Comparison of ENCODE assay signal across 4 fruit fly cellular contexts in genomic region chrX:6092235-6092634, dm6.
A peak's percentile ranks its signal among the peaks of the same experiment; 100 is the strongest.
TF ChIP-seq lines count a peak whose summit lies in the region.

No protein-coding gene starts in this region.

- TF ChIP-seq CTCF in whole organism, embryonic (GFP tag; optimal IDR thresholded peaks at IDR 0.05; lab: Kevin White, UChicago), result peak; percentile 61

TF ChIP-seq in whole organism, adult, 20 proteins besides CTCF, POLR2A, EP300 and RAD21:
- TF ChIP-seq CG7045 (GFP tag; optimal IDR thresholded peaks at IDR 0.05; lab: Kevin White, UChicago) (no peak), CG14711 (tag; optimal IDR thresholded peaks at IDR 0.05; lab: Kevin White, UChicago) (peak; percentile 26), Hr96 (GFP tag; optimal IDR thresholded peaks at IDR 0.05; lab: Kevin White, UChicago) (no peak), CG11617 (GFP tag; optimal IDR thresholded peaks at IDR 0.05; lab: Kevin White, UChicago) (no peak), toe (GFP tag; optimal IDR thresholded peaks at IDR 0.05; lab: Kevin White, UChicago) (peak; percentile 8), cic (GFP tag; optimal IDR thresholded peaks at IDR 0.05; lab: Kevin White, UChicago) (peak; percentile 20), CG7101 (tag; optimal IDR thresholded peaks at IDR 0.05; lab: Kevin White, UChicago) (peak; percentile 1), kay (GFP tag; lab: Kevin White, UChicago; ENCODE audit: borderline replicate concordance) (no peak), Clk (GFP tag; optimal IDR thresholded peaks at IDR 0.05; lab: Kevin White, UChicago) (no peak)

TF ChIP-seq in whole organism, embryonic, 481 proteins besides CTCF, POLR2A, EP300 and RAD21 (continues in another document):
- TF ChIP-seq Ets65A (GFP tag; lab: Kevin White, UChicago) (no peak), CG17328 (GFP tag; IDR thresholded peaks at IDR 0.05; lab: Robert Waterston, UW) (0 out of 2 replicates have a peak, but pooled peaks have one; percentile 24), CG2120 (GFP tag; optimal IDR thresholded peaks at IDR 0.05; lab: Kevin White, UChicago) (peak; percentile 34), unpg (GFP tag; optimal IDR thresholded peaks at IDR 0.05; lab: Kevin White, UChicago) (peak; percentile 23), MBD-R2 (GFP tag; IDR thresholded peaks at IDR 0.05; lab: Robert Waterston, UW) (no peak), CG12071 (GFP tag; optimal IDR thresholded peaks at IDR 0.05; lab: Kevin White, UChicago) (no peak), CG1603 (tag; optimal IDR thresholded peaks at IDR 0.05; lab: Kevin White, UChicago) (peak; percentile 16), tio (GFP tag; optimal IDR thresholded peaks at IDR 0.05; lab: Kevin White, UChicago) (peak; percentile 19), Med (GFP tag; lab: Kevin White, UChicago) (peak; percentile 78), Max (GFP tag; optimal IDR thresholded peaks at IDR 0.05; lab: Kevin White, UChicago) (no peak), CG18599 (GFP tag; optimal IDR thresholded peaks at IDR 0.05; lab: Kevin White, UChicago) (peak; percentile 21), CG10274 (GFP tag; optimal IDR thresholded peaks at IDR 0.05; lab: Kevin White, UChicago) (no peak), ci (GFP tag; IDR thresholded peaks at IDR 0.05; lab: Robert Waterston, UW) (0 out of 3 replicates have a peak, but pooled peaks have one; percentile 34), CG34224 (GFP tag; IDR thresholded peaks at IDR 0.05; lab: Robert Waterston, UW; ENCODE audit: partially characterized antibody) (no peak), CG13424 (tag; optimal IDR thresholded peaks at IDR 0.05; lab: Kevin White, UChicago) (peak; percentile 23), CG15269 (tag; optimal IDR thresholded peaks at IDR 0.05; lab: Kevin White, UChicago) (peak; percentile 36), Hr51 (GFP tag; optimal IDR thresholded peaks at IDR 0.05; lab: Kevin White, UChicago) (peak in 1 of 2 experiments; percentile 47), CG17359 (tag; optimal IDR thresholded peaks at IDR 0.05; lab: Kevin White, UChicago) (peak; percentile 12), ara (GFP tag; IDR thresholded peaks at IDR 0.05; lab: Robert Waterston, UW) (no peak), pros (GFP tag; optimal IDR thresholded peaks at IDR 0.05; lab: Kevin White, UChicago) (no peak), lmd (GFP tag; IDR thresholded peaks at IDR 0.05; lab: Robert Waterston, UW) (peak; percentile 42; the same call in 1 of the 2 replicates), CG7987 (GFP tag; optimal IDR thresholded peaks at IDR 0.05; lab: Kevin White, UChicago) (no peak), CG10147 (GFP tag; optimal IDR thresholded peaks at IDR 0.05; lab: Kevin White, UChicago) (peak; percentile 3), CG4707 (GFP tag; optimal IDR thresholded peaks at IDR 0.05; lab: Kevin White, UChicago) (no peak), seq (GFP tag; IDR thresholded peaks at IDR 0.05; lab: Robert Waterston, UW) (no peak), CG18619 (GFP tag; optimal IDR thresholded peaks at IDR 0.05; lab: Kevin White, UChicago) (no peak), knrl (GFP tag; IDR thresholded peaks at IDR 0.05; lab: Robert Waterston, UW; ENCODE audit: partially characterized antibody) (no peak)

TF ChIP-seq in whole organism, prepupa, 60 proteins besides CTCF, POLR2A, EP300 and RAD21:
- TF ChIP-seq Eip93F (GFP tag; optimal IDR thresholded peaks at IDR 0.05; lab: Kevin White, UChicago) (no peak), CG10669 (GFP tag; optimal IDR thresholded peaks at IDR 0.05; lab: Kevin White, UChicago) (no peak), topi (GFP tag; optimal IDR thresholded peaks at IDR 0.05; lab: Kevin White, UChicago) (no peak), acj6 (GFP tag; optimal IDR thresholded peaks at IDR 0.05; lab: Kevin White, UChicago) (no peak), CG32006 (GFP tag; optimal IDR thresholded peaks at IDR 0.05; lab: Kevin White, UChicago) (peak; percentile 45), Sox102F (GFP tag; optimal IDR thresholded peaks at IDR 0.05; lab: Kevin White, UChicago) (no peak), CG3919 (GFP tag; optimal IDR thresholded peaks at IDR 0.05; lab: Kevin White, UChicago) (peak; percentile 0), Hr4 (GFP tag; optimal IDR thresholded peaks at IDR 0.05; lab: Kevin White, UChicago) (peak; percentile 45), Hr39 (GFP tag; optimal IDR thresholded peaks at IDR 0.05; lab: Kevin White, UChicago) (no peak), Met (GFP tag; optimal IDR thresholded peaks at IDR 0.05; lab: Kevin White, UChicago) (no peak), dac (GFP tag; optimal IDR thresholded peaks at IDR 0.05; lab: Kevin White, UChicago) (no peak), CG6808 (GFP tag; optimal IDR thresholded peaks at IDR 0.05; lab: Kevin White, UChicago) (no peak), CG7368 (GFP tag; optimal IDR thresholded peaks at IDR 0.05; lab: Kevin White, UChicago) (no peak), svp (GFP tag; lab: Kevin White, UChicago) (peak; percentile 24), Sox14 (GFP tag; optimal IDR thresholded peaks at IDR 0.05; lab: Kevin White, UChicago) (no peak), eg (GFP tag; IDR thresholded peaks at IDR 0.05; lab: Robert Waterston, UW) (no peak), fkh (GFP tag; optimal IDR thresholded peaks at IDR 0.05; lab: Kevin White, UChicago) (no peak), Smox (GFP tag; optimal IDR thresholded peaks at IDR 0.05; lab: Kevin White, UChicago) (no peak), ss (GFP tag; optimal IDR thresholded peaks at IDR 0.05; lab: Kevin White, UChicago) (no peak), Eip78C (GFP tag; lab: Kevin White, UChicago) (peak; percentile 65), CG16779 (tag; optimal IDR thresholded peaks at IDR 0.05; lab: Kevin White, UChicago) (no peak)
TF ChIP-seq in whole organism, prepupa: peak in this region for 5.

TF ChIP-seq in whole organism, pupa, 21 proteins besides CTCF, POLR2A, EP300 and RAD21:
- TF ChIP-seq CG14655 (GFP tag; optimal IDR thresholded peaks at IDR 0.05; lab: Kevin White, UChicago) (peak; percentile 9), EcR (GFP tag; optimal IDR thresholded peaks at IDR 0.05; lab: Kevin White, UChicago) (no peak)
